Fruit fly (Drosophila melanogaster): Measurements from ENCODE around the gene dsh.

dsh gene

DNA sequence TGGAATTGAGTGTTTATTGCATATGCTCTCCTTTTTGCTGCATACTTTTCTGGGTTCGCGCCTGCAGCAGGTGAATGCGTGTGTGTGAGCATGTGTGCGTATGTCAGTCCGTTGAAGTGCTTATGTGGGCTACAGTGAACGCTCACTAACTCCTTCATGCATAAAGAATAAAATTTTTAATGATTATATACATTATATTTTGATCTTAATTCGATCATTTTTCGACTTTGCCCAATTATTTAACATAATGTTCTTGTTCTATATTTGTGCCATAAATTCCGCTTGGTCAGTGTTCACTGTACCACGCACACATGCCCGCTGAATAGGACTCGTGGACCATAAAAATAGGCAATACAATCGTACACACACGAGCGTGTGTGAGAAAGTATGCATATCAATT lies 15.1 kb downstream of the dsh start (continued):
- TF ChIP-seq Dbx (GFP tag; IDR thresholded peaks at IDR 0.05): peak; percentile 29; the same call in 1 of the 3 replicates
- peak; percentile 27 for TF ChIP-seq CG2120 (GFP tag; optimal IDR thresholded peaks at IDR 0.05)
- peak; percentile 64 for TF ChIP-seq lmd (GFP tag; IDR thresholded peaks at IDR 0.05)
- TF ChIP-seq sisA (GFP tag; IDR thresholded peaks at IDR 0.05): peak; percentile 49
- no peak for TF ChIP-seq CG33557 (GFP tag; optimal IDR thresholded peaks at IDR 0.05)
- peak; percentile 22; the same call in 1 of the 3 replicates for TF ChIP-seq croc (GFP tag; conservative IDR thresholded peaks at IDR 0.05)
- TF ChIP-seq CG15696 (tag; optimal IDR thresholded peaks at IDR 0.05): no peak
- peak; percentile 56 for TF ChIP-seq Rfx (GFP tag; IDR thresholded peaks at IDR 0.05)
- peak; percentile 3 for TF ChIP-seq Meics (GFP tag; optimal IDR thresholded peaks at IDR 0.05)
- peak; percentile 0 for TF ChIP-seq Hmr (GFP tag; optimal IDR thresholded peaks at IDR 0.05)
- TF ChIP-seq CG1603 (tag; optimal IDR thresholded peaks at IDR 0.05): peak; percentile 11
- 0 out of 3 replicates have a peak, but pooled peaks have one; percentile 47 for TF ChIP-seq CG11456 (GFP tag; IDR thresholded peaks at IDR 0.05)
- TF ChIP-seq Dfd (GFP tag; optimal IDR thresholded peaks at IDR 0.05): peak in 1 of 2 experiments; percentile 5
- 0 out of 3 replicates have a peak, but pooled peaks have one; percentile 48 for TF ChIP-seq zfh1 (GFP tag; IDR thresholded peaks at IDR 0.05)
- no peak for TF ChIP-seq Atf-2 (GFP tag; optimal IDR thresholded peaks at IDR 0.05)
- TF ChIP-seq vvl (GFP tag; IDR thresholded peaks at IDR 0.05): peak; percentile 25; the same call in 1 of the 2 replicates
- no peak for TF ChIP-seq prd (optimal IDR thresholded peaks at IDR 0.05)
- TF ChIP-seq prd (GFP tag; IDR thresholded peaks at IDR 0.05): peak; percentile 70
- peak; percentile 39 for TF ChIP-seq CG12769 (tag; optimal IDR thresholded peaks at IDR 0.05)
- TF ChIP-seq CG17361 (GFP tag; IDR thresholded peaks at IDR 0.05): peak; percentile 39; the same call in 1 of the 3 replicates
- 0 out of 2 replicates have a peak, but pooled peaks have one; percentile 19 for TF ChIP-seq MBD-R2 (GFP tag; IDR thresholded peaks at IDR 0.05)
- peak; percentile 30 for TF ChIP-seq CG2712 (tag; optimal IDR thresholded peaks at IDR 0.05)
- TF ChIP-seq CG10366 (GFP tag; IDR thresholded peaks at IDR 0.05): peak; percentile 52
- peak; percentile 70 for TF ChIP-seq Drgx (GFP tag; IDR thresholded peaks at IDR 0.05)
- no peak for TF ChIP-seq org-1 (GFP tag; optimal IDR thresholded peaks at IDR 0.05)
- peak; percentile 31; the same call in 1 of the 2 replicates for TF ChIP-seq CG31224 (GFP tag; IDR thresholded peaks at IDR 0.05)
- no peak for TF ChIP-seq caup (GFP tag; optimal IDR thresholded peaks at IDR 0.05; ENCODE audit: severe bottlenecking)
- no peak for TF ChIP-seq otp (GFP tag; IDR thresholded peaks at IDR 0.05)
- peak; percentile 6 for TF ChIP-seq Xbp1 (GFP tag; optimal IDR thresholded peaks at IDR 0.05)
- peak; percentile 51 for TF ChIP-seq CG14441 (GFP tag; IDR thresholded peaks at IDR 0.05)
- TF ChIP-seq stc (GFP tag; IDR thresholded peaks at IDR 0.05): peak; percentile 35; the same call in 1 of the 2 replicates
- TF ChIP-seq lilli (GFP tag; optimal IDR thresholded peaks at IDR 0.05): peak; percentile 30
- no peak for TF ChIP-seq Myb (GFP tag; optimal IDR thresholded peaks at IDR 0.05)
- TF ChIP-seq hkb (optimal IDR thresholded peaks at IDR 0.05): no peak
- TF ChIP-seq hkb (GFP tag; IDR thresholded peaks at IDR 0.05): 0 out of 2 replicates have a peak, but pooled peaks have one; percentile 31
- TF ChIP-seq ase (GFP tag; IDR thresholded peaks at IDR 0.05): no peak
- TF ChIP-seq CG6175 (GFP tag; IDR thresholded peaks at IDR 0.05): 0 out of 3 replicates have a peak, but pooled peaks have one; percentile 28
- no peak for TF ChIP-seq fd64A (GFP tag; optimal IDR thresholded peaks at IDR 0.05)
- peak; percentile 79 for TF ChIP-seq sens (GFP tag)
- TF ChIP-seq h (optimal IDR thresholded peaks at IDR 0.05): no peak
- TF ChIP-seq CG30431 (GFP tag; optimal IDR thresholded peaks at IDR 0.05): no peak
- no peak for TF ChIP-seq HmgZ (tag; optimal IDR thresholded peaks at IDR 0.05)
- no peak for TF ChIP-seq trem (tag; optimal IDR thresholded peaks at IDR 0.05)
- 0 out of 3 replicates have a peak, but pooled peaks have one; percentile 10 for TF ChIP-seq B-H1 (GFP tag; IDR thresholded peaks at IDR 0.05)
- TF ChIP-seq CG10979 (tag; optimal IDR thresholded peaks at IDR 0.05): peak; percentile 19
- 0 out of 2 replicates have a peak, but pooled peaks have one; percentile 10 for TF ChIP-seq CG31441 (GFP tag; IDR thresholded peaks at IDR 0.05)
- TF ChIP-seq slbo (GFP tag; IDR thresholded peaks at IDR 0.05): peak; percentile 60
- peak; percentile 69 for TF ChIP-seq dysf (GFP tag; IDR thresholded peaks at IDR 0.05)
- TF ChIP-seq CG34422 (GFP tag; IDR thresholded peaks at IDR 0.05): peak; percentile 40; the same call in 1 of the 3 replicates
- peak; percentile 64 for TF ChIP-seq CG9932 (GFP tag; IDR thresholded peaks at IDR 0.05)
- TF ChIP-seq jigr1 (GFP tag; IDR thresholded peaks at IDR 0.05): 0 out of 3 replicates have a peak, but pooled peaks have one; percentile 15
- TF ChIP-seq CG18262 (tag; optimal IDR thresholded peaks at IDR 0.05): peak; percentile 28

All from whole organism, embryonic.